Worm (Caenorhabditis elegans) whole organism, midembryonic: Measurements from ENCODE around the gene H37A05.2.

Source experiments
- T22C8.4 ChIP-seq: fragments of 200-800 bp; sonication (Bioruptor generic); IDR thresholded peaks from 2 replicates; pipeline ENCODE4 v1.3.6; 2022; ENCODE audit warnings: missing genetic modification characterization, missing compliant biosample characterization
- cog-1 ChIP-seq: sonication (generic microtip); optimal IDR thresholded peaks from 2 replicates; lab custom pipeline; 2016; ENCODE audit warnings: missing genetic modification characterization, missing compliant biosample characterization
- flt-1 ChIP-seq: fragments of 200-800 bp; sonication (Bioruptor generic); IDR thresholded peaks from 2 replicates; pipeline ENCODE4 v1.3.6; 2022; ENCODE audit warnings: missing genetic modification characterization, missing compliant biosample characterization
- klf-2 ChIP-seq: fragments of 200-800 bp; sonication (Bioruptor generic); conservative IDR thresholded peaks from 2 replicates; pipeline ENCODE4 v1.3.6; 2022; ENCODE audit warnings: missing genetic modification reagents, missing genetic modification characterization, missing compliant biosample characterization
- med-1 ChIP-seq: sonication (generic microtip); optimal IDR thresholded peaks from 2 replicates; lab custom pipeline; 2017; ENCODE audit warnings: missing genetic modification characterization, mild to moderate bottlenecking, missing compliant biosample characterization, antibody characterized with exemption, missing genetic modification reagents; ENCODE audit not compliant: insufficient read depth
- ref-1 ChIP-seq: fragments of 200-800 bp; sonication (Bioruptor generic); conservative IDR thresholded peaks from 2 replicates; pipeline ENCODE4 v1.3.6; 2022; ENCODE audit warnings: missing genetic modification reagents, missing genetic modification characterization, missing compliant biosample characterization
- tab-1 ChIP-seq: fragments of 200-800 bp; sonication (Bioruptor generic); IDR thresholded peaks from 2 replicates; pipeline ENCODE4 v1.3.6; 2022; ENCODE audit warnings: missing genetic modification characterization, missing compliant biosample characterization
- ztf-23 ChIP-seq: fragments of 200-800 bp; sonication (Bioruptor generic); IDR thresholded peaks from 2 replicates; pipeline ENCODE4 v1.3.6; 2022; ENCODE audit warnings: missing genetic modification reagents, missing genetic modification characterization, missing compliant biosample characterization
- ztf-29 ChIP-seq: fragments of 200-800 bp; sonication (Bioruptor generic); IDR thresholded peaks from 2 replicates; pipeline ENCODE4 v1.3.6; 2022; ENCODE audit warnings: missing genetic modification reagents, missing genetic modification characterization, missing compliant biosample characterization

H37A05.2 gene

DNA sequence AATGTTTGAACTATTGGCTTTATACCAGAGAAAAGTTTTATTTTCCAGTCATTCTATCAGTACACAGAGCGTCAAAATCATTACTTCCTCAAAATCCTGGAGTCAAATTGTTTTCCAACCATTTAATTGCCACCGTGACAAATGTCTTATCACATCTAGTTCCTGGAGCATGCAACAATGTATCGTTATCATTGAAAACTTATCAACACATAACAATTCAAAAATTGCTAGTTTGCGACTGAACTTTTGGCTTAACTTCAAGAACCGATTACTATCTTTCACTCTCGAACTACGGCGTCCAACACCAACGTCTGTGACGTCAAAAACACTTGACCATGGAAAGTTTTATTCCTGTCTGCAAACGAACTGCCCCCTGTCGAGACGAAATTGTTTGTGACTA lies 4.0 kb upstream of the H37A05.2 start:
- no peak for TF ChIP-seq flt-1 (GFP tag; lab: Robert Waterston, UW)
- no peak for TF ChIP-seq ref-1 (GFP tag; lab: Robert Waterston, UW)
- no peak for TF ChIP-seq med-1
- TF ChIP-seq ztf-23 (GFP tag; lab: Robert Waterston, UW) = no peak
- no peak for TF ChIP-seq tab-1 (GFP tag; lab: Robert Waterston, UW)
- no peak for TF ChIP-seq T22C8.4 (GFP tag; lab: Robert Waterston, UW)
- TF ChIP-seq ztf-29 = no peak
- TF ChIP-seq klf-2 = no peak
- TF ChIP-seq cog-1 = no peak

DNA sequence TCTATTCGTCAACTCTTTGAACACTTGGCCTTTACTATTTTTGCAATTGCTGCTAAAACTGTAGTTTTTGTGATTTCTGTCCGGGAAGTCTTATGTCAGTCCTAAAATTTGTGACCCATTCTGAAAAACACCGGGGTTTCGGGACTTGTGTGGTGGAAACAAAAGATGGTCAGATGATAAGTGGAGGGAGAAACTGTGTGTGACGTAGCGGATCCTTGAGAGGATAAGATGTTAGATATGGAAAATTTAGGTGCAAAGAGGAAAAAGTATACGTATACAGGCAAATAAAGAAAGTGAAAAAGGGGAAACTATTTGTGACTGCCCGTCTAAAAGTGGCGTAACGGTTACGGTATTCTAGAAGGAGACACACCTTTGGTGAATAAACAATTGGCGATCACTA lies 2.4 kb upstream of the H37A05.2 start:
- TF ChIP-seq ref-1 (GFP tag; lab: Robert Waterston, UW) = no peak
- TF ChIP-seq ztf-23 (GFP tag; lab: Robert Waterston, UW) = no peak
- no peak for TF ChIP-seq tab-1 (GFP tag; lab: Robert Waterston, UW)
- no peak for TF ChIP-seq cog-1
- no peak for TF ChIP-seq med-1
- no peak for TF ChIP-seq T22C8.4 (GFP tag; lab: Robert Waterston, UW)
- TF ChIP-seq ztf-29 = no peak
- TF ChIP-seq klf-2 = no peak
- TF ChIP-seq flt-1 (GFP tag; lab: Robert Waterston, UW) = no peak

DNA sequence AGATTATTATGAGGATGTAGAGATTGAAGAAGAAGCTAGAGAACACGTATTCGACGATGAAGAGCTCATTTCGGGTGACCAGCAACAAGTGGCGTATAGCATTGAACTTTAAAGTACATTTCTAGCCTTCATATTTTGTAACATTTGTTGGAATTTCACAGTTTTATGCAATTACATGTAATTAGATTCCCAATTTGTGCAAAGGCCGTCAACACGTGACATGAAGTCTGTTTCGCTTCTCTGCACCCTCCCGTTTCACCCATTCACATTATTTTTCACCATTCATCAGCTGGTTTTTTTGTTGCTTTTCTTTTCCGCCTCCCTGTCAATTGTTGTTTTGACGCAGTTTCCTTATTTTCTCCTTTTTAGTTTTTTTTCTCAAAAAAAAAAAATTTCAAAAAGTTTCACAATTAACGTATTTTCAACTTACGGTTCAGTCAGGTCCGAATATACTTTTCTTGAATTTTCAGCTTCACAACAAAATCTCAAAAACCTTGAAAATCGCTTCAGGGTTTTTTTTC lies 6.9 kb downstream of the H37A05.2 start, which contains the start of gene sde-2:
Gene sde-2, plus strand, starts transcription at position 471 of the 521 bp plus-strand sequence.
- TF ChIP-seq med-1 (no peak), T22C8.4 (GFP tag; lab: Robert Waterston, UW) (no peak), ref-1 (GFP tag; lab: Robert Waterston, UW) (no peak), ztf-29 (no peak), tab-1 (GFP tag; lab: Robert Waterston, UW) (no peak), cog-1 (no peak), flt-1 (GFP tag; lab: Robert Waterston, UW) (no peak), klf-2 (no peak), ztf-23 (GFP tag; lab: Robert Waterston, UW) (no peak)

DNA sequence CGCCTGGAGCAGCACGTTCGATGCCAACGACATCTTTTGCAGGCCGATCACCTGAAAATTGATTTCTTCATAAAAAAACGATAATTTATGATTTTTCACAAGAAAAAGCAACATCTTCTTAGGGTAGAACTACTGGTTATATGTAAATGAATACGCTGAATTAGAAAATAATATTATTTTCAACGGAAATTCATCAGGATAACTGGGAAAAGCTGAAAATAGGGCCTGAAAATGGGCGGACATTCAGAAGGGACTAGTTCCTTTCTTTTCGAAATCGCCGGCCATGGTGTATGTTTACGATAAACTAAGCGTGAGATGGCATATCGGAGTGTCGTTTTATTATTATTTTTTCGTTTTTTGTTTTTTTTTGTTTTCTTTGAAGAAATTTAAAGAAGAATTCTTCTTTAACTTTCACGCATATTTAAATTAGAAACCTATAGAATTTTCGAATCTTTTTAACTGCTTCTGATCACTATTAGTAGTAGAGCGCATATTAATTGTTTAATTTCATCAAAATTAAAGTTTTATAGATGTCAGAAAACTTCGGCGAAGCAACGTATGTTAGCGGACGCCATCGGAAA lies 8.4 kb downstream of the H37A05.2 start, which contains the start of the genes nduv-2 and F53F4.12:
Gene nduv-2, minus strand, starts transcription at position 51 of the 581 bp plus-strand sequence.
Gene F53F4.12, plus strand, starts transcription at position 531 of the 581 bp plus-strand sequence.
- TF ChIP-seq klf-2 (no peak), cog-1 (no peak), ztf-29 (no peak), flt-1 (GFP tag; lab: Robert Waterston, UW) (no peak)

DNA sequence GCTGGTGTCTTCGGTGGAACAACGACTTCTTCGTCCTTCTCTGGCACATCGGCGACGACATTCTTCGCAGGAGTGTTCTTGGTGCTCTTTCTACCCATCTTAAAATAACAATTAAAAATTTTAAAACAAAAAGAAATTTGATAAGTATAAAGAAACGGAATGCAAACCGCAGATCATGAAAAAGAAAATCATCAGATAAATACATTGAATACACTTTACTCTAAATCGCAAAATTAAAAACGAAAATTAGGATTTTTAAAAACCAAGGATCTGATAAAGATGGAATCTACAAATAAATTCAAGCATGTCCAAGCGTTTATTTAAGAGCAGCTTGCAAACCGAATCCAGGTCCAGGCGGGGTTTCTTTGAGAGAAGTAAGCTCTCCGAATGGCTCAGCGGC lies 9.6 kb downstream of the H37A05.2 start, which contains the start of gene F53F4.11:
Gene F53F4.11, minus strand, starts transcription at position 101 of the 400 bp plus-strand sequence.
- TF ChIP-seq ztf-23 (GFP tag; lab: Robert Waterston, UW) (no peak), ztf-29 (no peak), ref-1 (GFP tag; lab: Robert Waterston, UW) (no peak)

DNA sequence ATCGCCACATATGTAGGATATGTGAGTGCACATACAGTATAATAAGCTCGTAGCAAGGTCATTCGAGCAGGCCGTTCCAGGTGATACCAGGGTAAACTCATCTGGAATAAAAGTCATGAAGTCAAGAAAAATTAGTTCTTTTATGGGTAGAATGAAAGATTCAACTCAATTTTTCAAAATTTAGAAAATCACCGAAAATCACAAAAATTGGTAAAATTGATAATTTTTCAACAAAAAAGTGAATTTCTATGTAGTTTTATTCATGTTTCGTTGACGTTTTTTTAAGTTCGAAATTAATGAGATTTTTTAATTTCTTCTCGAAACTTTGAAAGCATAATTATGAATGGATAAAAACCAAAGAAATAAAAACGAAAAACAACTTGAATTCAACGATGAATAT lies 12.3 kb downstream of the H37A05.2 start, which contains the start of gene F53F4.16:
Gene F53F4.16, minus strand, starts transcription at position 101 of the 400 bp plus-strand sequence.
- TF ChIP-seq klf-2 = no peak
- no peak for TF ChIP-seq cog-1
- TF ChIP-seq flt-1 (GFP tag; lab: Robert Waterston, UW) = no peak
- TF ChIP-seq T22C8.4 (GFP tag; lab: Robert Waterston, UW) = no peak
- TF ChIP-seq med-1 = no peak
- no peak for TF ChIP-seq ref-1 (GFP tag; lab: Robert Waterston, UW)
- TF ChIP-seq ztf-29 = no peak
- TF ChIP-seq ztf-23 (GFP tag; lab: Robert Waterston, UW) = no peak
- TF ChIP-seq tab-1 (GFP tag; lab: Robert Waterston, UW) = no peak

DNA sequence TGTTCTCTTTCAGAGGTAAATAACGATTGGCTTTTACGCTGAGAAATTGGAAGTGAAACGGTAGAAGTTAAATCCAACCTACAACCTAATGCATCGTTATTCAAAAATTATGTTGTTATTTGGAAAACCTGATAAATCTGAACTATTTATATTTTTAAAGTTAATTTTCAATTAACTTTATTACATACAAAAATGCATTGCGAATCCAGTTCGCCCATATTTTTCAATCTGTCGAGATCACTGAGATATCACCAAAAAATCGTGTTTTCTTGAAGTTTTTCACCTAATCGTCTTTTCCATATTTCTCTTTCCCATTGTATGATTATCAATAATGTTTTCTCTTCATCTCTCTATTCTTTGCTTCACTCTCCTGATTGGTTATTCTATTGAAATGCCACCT lies 13.4 kb downstream of the H37A05.2 start, which contains the start of gene F53F4.15:
Gene F53F4.15, plus strand, starts transcription at position 301 of the 400 bp plus-strand sequence.
- no peak for TF ChIP-seq flt-1 (GFP tag; lab: Robert Waterston, UW)
- TF ChIP-seq med-1 = no peak
- no peak for TF ChIP-seq ztf-29
- TF ChIP-seq tab-1 (GFP tag; lab: Robert Waterston, UW) = no peak
- no peak for TF ChIP-seq klf-2
- no peak for TF ChIP-seq T22C8.4 (GFP tag; lab: Robert Waterston, UW)
- no peak for TF ChIP-seq cog-1
- TF ChIP-seq ztf-23 (GFP tag; lab: Robert Waterston, UW) = no peak
- no peak for TF ChIP-seq ref-1 (GFP tag; lab: Robert Waterston, UW)

DNA sequence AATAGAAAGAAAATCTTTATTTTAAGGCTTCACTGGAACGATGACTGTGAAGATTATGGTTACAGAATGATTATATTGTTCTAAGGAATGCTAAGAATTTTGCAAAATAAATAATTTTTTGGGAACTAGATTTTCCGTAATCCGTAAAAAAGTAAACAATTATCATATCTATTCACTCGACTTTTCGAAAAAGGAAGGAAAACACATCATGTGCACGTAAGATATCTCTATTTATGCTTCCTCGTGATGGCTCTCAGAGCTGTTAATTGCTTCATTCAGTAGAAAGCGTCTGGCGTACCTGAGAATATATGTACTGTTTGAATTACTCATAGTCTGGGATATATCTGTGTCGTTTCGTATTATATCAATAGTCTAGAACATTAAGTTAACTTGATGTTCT lies 14.3 kb downstream of the H37A05.2 start, which contains the start of gene srd-11:
Gene srd-11, minus strand, starts transcription at position 101 of the 400 bp plus-strand sequence.
- no peak for TF ChIP-seq flt-1 (GFP tag; lab: Robert Waterston, UW)
- no peak for TF ChIP-seq ztf-23 (GFP tag; lab: Robert Waterston, UW)
- no peak for TF ChIP-seq ztf-29
- TF ChIP-seq tab-1 (GFP tag; lab: Robert Waterston, UW) = no peak
- no peak for TF ChIP-seq ref-1 (GFP tag; lab: Robert Waterston, UW)
- TF ChIP-seq klf-2 = no peak
- TF ChIP-seq T22C8.4 (GFP tag; lab: Robert Waterston, UW) = no peak
- TF ChIP-seq cog-1 = no peak
- TF ChIP-seq med-1 = no peak

DNA sequence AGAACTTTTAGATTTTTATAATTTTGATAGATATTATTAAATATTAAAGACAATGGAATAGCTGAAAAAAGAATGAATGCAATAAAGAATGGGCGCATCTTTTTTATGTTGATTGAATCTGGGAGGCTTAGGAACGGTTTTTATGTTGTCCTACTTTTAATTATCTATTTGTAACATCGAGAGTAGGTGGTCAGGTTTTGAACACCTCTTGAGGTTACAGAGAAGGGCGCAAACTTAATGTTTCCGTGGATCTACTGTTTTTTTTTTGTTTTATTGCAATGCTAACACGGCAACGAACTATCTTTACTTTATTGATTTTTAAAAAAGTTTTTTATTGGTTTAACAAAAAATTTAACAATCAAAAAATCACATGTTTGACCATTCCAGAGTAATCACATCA lies 20.2 kb downstream of the H37A05.2 start, which contains the start of gene F53F4.7:
Gene F53F4.7, minus strand, starts transcription at position 101 of the 400 bp plus-strand sequence.
- TF ChIP-seq flt-1 (GFP tag; lab: Robert Waterston, UW) = no peak
- no peak for TF ChIP-seq T22C8.4 (GFP tag; lab: Robert Waterston, UW)
- no peak for TF ChIP-seq tab-1 (GFP tag; lab: Robert Waterston, UW)
- no peak for TF ChIP-seq ztf-23 (GFP tag; lab: Robert Waterston, UW)
- TF ChIP-seq cog-1 = no peak
- TF ChIP-seq ref-1 (GFP tag; lab: Robert Waterston, UW) = no peak
- no peak for TF ChIP-seq klf-2
- TF ChIP-seq ztf-29 = no peak
- no peak for TF ChIP-seq med-1

DNA sequence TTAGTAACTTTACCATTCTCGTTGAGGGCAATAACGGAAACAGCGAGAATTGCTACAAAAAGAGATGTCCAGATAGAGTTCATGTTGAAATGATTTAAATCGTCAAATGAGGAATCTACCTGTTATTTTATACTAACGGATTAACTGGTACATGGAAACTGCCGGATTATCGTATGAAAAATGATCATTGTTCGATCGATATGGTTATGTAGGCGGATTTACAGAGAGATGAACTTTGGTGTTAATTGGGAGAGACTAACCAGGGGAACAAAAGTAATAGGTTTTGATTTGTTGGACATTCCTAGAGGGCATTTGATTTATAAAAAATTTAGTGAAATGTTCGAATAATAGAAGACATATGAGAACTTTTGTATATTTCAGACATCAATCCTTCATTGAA lies 22.3 kb downstream of the H37A05.2 start, which contains the start of gene spig-9:
Gene spig-9, minus strand, starts transcription at position 101 of the 400 bp plus-strand sequence.
- TF ChIP-seq flt-1 (GFP tag; lab: Robert Waterston, UW) (no peak), T22C8.4 (GFP tag; lab: Robert Waterston, UW) (no peak), ztf-23 (GFP tag; lab: Robert Waterston, UW) (no peak)
